Worm (Caenorhabditis elegans): ENCODE results near the gene wrt-9.
A peak's percentile ranks its signal among the peaks of the same experiment; 100 is the strongest.

wrt-9 gene

ce11 chrX:1627013-1627412 is 50.6 kb downstream of the wrt-9 start (continued):
- TF ChIP-seq rbr-2 (tag; optimal IDR thresholded peaks at IDR 0.05) (peak; percentile 98), F10B5.3 (tag; optimal IDR thresholded peaks at IDR 0.05) (peak; percentile 95), Y75B8A.6 (GFP tag; IDR thresholded peaks at IDR 0.05) (peak; percentile 91), F44E2.7 (GFP tag; IDR thresholded peaks at IDR 0.05) (0 out of 2 replicates have a peak, but pooled peaks have one; percentile 32), lir-3 (tag; optimal IDR thresholded peaks at IDR 0.05) (peak; percentile 91), ZK337.2 (GFP tag; IDR thresholded peaks at IDR 0.05) (no peak), nhr-6 (tag; optimal IDR thresholded peaks at IDR 0.05) (peak; percentile 93), lin-29 (GFP tag; IDR thresholded peaks at IDR 0.05) (peak; percentile 93), tag-97 (GFP tag; IDR thresholded peaks at IDR 0.05) (peak; percentile 75; the same call in 1 of the 2 replicates), dmd-8 (GFP tag; IDR thresholded peaks at IDR 0.05) (no peak), nhr-111 (GFP tag; optimal IDR thresholded peaks at IDR 0.05) (no peak), hlh-30 (tag; optimal IDR thresholded peaks at IDR 0.05; ENCODE audit: insufficient read depth) (peak; percentile 92), F49E8.2 (tag; optimal IDR thresholded peaks at IDR 0.05; ENCODE audit: borderline replicate concordance) (no peak), mdl-1 (tag; optimal IDR thresholded peaks at IDR 0.05) (peak; percentile 83 to 86), daf-12 (tag; optimal IDR thresholded peaks at IDR 0.05) (no peak), sdz-12 (GFP tag; optimal IDR thresholded peaks at IDR 0.05) (peak; percentile 8), nhr-237 (tag; optimal IDR thresholded peaks at IDR 0.05) (peak; percentile 88), mep-1 (tag; optimal IDR thresholded peaks at IDR 0.05) (peak; percentile 99), Y5F2A.4 (GFP tag; optimal IDR thresholded peaks at IDR 0.05) (peak; percentile 94), nhr-42 (GFP tag; IDR thresholded peaks at IDR 0.05) (peak; percentile 99), pha-4 (GFP tag; IDR thresholded peaks at IDR 0.05) (peak; percentile 94), pha-4 (tag; optimal IDR thresholded peaks at IDR 0.05) (peak; percentile 85), nhr-11 (tag; optimal IDR thresholded peaks at IDR 0.05) (peak; percentile 95), nhr-77 (tag; optimal IDR thresholded peaks at IDR 0.05) (peak; percentile 99), unc-130 (GFP tag; optimal IDR thresholded peaks at IDR 0.05) (no peak), lsy-2 (tag; optimal IDR thresholded peaks at IDR 0.05) (peak; percentile 92 to 95), ceh-28 (tag; optimal IDR thresholded peaks at IDR 0.05) (peak; percentile 95), ZK546.5 (tag; optimal IDR thresholded peaks at IDR 0.05) (peak; percentile 22 to 66), nhr-25 (tag; optimal IDR thresholded peaks at IDR 0.05; ENCODE audit: borderline replicate concordance, insufficient read depth) (peak; percentile 53), nhr-102 (tag; optimal IDR thresholded peaks at IDR 0.05) (peak; percentile 99), snpc-1.2 (GFP tag; IDR thresholded peaks at IDR 0.05) (no peak; the same call in 1 of the 2 replicates), zip-11 (GFP tag; IDR thresholded peaks at IDR 0.05) (peak; percentile 61; the same call in 1 of the 2 replicates), ces-1 (GFP tag; optimal IDR thresholded peaks at IDR 0.05) (peak; percentile 94), ceh-82 (tag; optimal IDR thresholded peaks at IDR 0.05) (peak; percentile 68), lin-38 (GFP tag; IDR thresholded peaks at IDR 0.05) (peak; percentile 85), hif-1 (tag; optimal IDR thresholded peaks at IDR 0.05) (peak; percentile 70 to 71), gei-8 (GFP tag; optimal IDR thresholded peaks at IDR 0.05) (peak; percentile 86), ceh-32 (tag; optimal IDR thresholded peaks at IDR 0.05; ENCODE audit: poor library complexity) (peak; percentile 86), duxl-1 (tag; optimal IDR thresholded peaks at IDR 0.05; ENCODE audit: poor library complexity) (peak; percentile 99), mdt-29 (GFP tag; IDR thresholded peaks at IDR 0.05) (peak; percentile 86), snpc-4 (tag; optimal IDR thresholded peaks at IDR 0.05) (peak; percentile 36), nhr-10 (tag; optimal IDR thresholded peaks at IDR 0.05) (peak; percentile 97), ama-1 (optimal IDR thresholded peaks at IDR 0.05) (no peak), saeg-2 (GFP tag; IDR thresholded peaks at IDR 0.05) (peak; percentile 95), unc-62 (GFP tag; optimal IDR thresholded peaks at IDR 0.05 in 1 of 2) (peak; percentile 79 to 99), unc-62 (tag; optimal IDR thresholded peaks at IDR 0.05) (peak; percentile 88), ctbp-1 (GFP tag; IDR thresholded peaks at IDR 0.05) (peak; percentile 96), T26A8.4 (GFP tag; IDR thresholded peaks at IDR 0.05) (peak; percentile 99), ztf-11 (tag; optimal IDR thresholded peaks at IDR 0.05) (peak; percentile 40), ztf-7 (tag; optimal IDR thresholded peaks at IDR 0.05) (peak; percentile 89), spr-3 (GFP tag; optimal IDR thresholded peaks at IDR 0.05) (peak; percentile 96)
